Worm (Caenorhabditis elegans) whole organism, early embryonic: ENCODE data around the gene B0302.5.

Source experiments
- B0310.2 ChIP-seq: sonication (generic microtip); optimal IDR thresholded peaks from 2 replicates; lab custom pipeline; 2016; ENCODE audit warnings: mild to moderate bottlenecking, missing genetic modification characterization, missing compliant biosample characterization
- F13C5.2 ChIP-seq: sonication (generic microtip); optimal IDR thresholded peaks from 2 replicates; lab custom pipeline; 2017; ENCODE audit warnings: mild to moderate bottlenecking, missing genetic modification characterization, inconsistent platforms, missing compliant biosample characterization
- aly-1 ChIP-seq: sonication (generic microtip); optimal IDR thresholded peaks from 2 replicates; lab custom pipeline; 2016; ENCODE audit warnings: missing genetic modification characterization, missing compliant biosample characterization
- ama-1 ChIP-seq: fragments of 150-350 bp; optimal IDR thresholded peaks from 2 replicates; lab custom pipeline; 2014
- ceh-13 ChIP-seq: fragments of 200-800 bp; sonication (Bioruptor generic); optimal IDR thresholded peaks from 2 replicates; lab custom pipeline; 2018; ENCODE audit warnings: mild to moderate bottlenecking, missing genetic modification characterization, missing compliant biosample characterization
- ceh-36 ChIP-seq: sonication (generic microtip); optimal IDR thresholded peaks from 2 replicates; lab custom pipeline; 2016; ENCODE audit warnings: missing genetic modification characterization, inconsistent platforms, missing compliant biosample characterization
- ets-7 ChIP-seq: sonication (generic microtip); optimal IDR thresholded peaks from 2 replicates; lab custom pipeline; 2016; ENCODE audit warnings: missing genotype, missing genetic modification characterization, missing compliant biosample characterization
- flt-1 ChIP-seq: fragments of 200-800 bp; sonication (Bioruptor generic); IDR thresholded peaks from 2 replicates; pipeline ENCODE4 v1.3.6; 2022; ENCODE audit warnings: missing genetic modification characterization, missing compliant biosample characterization
- hmbx-1 ChIP-seq: sonication (generic microtip); optimal IDR thresholded peaks from 2 replicates; lab custom pipeline; 2016; ENCODE audit warnings: mild to moderate bottlenecking, missing genetic modification characterization, missing compliant biosample characterization
- hmg-4 ChIP-seq: fragments of 200-800 bp; sonication (Bioruptor generic); optimal IDR thresholded peaks from 2 replicates; lab custom pipeline; 2018; ENCODE audit warnings: mild to moderate bottlenecking, missing genetic modification characterization, missing compliant biosample characterization
- hnd-1 ChIP-seq: sonication (generic microtip); optimal IDR thresholded peaks from 2 replicates; lab custom pipeline; 2016; ENCODE audit warnings: missing genetic modification characterization, missing compliant biosample characterization
- pes-1 ChIP-seq: fragments of 200-800 bp; sonication (Bioruptor generic); IDR thresholded peaks from 2 replicates; pipeline ENCODE4 v1.3.6; 2022; ENCODE audit warnings: missing genetic modification reagents, missing genetic modification characterization, missing compliant biosample characterization
- scrt-1 ChIP-seq: fragments of 200-800 bp; sonication (Bioruptor generic); IDR thresholded peaks from 2 replicates; pipeline ENCODE4 v1.3.6; 2022; ENCODE audit warnings: missing genetic modification characterization, missing compliant biosample characterization
- sea-1 ChIP-seq: fragments of 200-800 bp; sonication (Bioruptor generic); conservative IDR thresholded peaks from 2 replicates; pipeline ENCODE4 v1.3.6; 2022; ENCODE audit warnings: missing genetic modification characterization, missing compliant biosample characterization
- tbx-11 ChIP-seq: fragments of 200-800 bp; sonication (Bioruptor generic); IDR thresholded peaks from 2 replicates; pipeline ENCODE4 v1.3.6; 2022; ENCODE audit warnings: missing genetic modification characterization, missing compliant biosample characterization
- tbx-37 ChIP-seq: fragments of 200-800 bp; sonication (Bioruptor generic); conservative IDR thresholded peaks from 2 replicates; pipeline ENCODE4 v1.3.6; 2022; ENCODE audit warnings: missing genetic modification reagents, missing genetic modification characterization, missing compliant biosample characterization
- tra-4 ChIP-seq: sonication (generic microtip); optimal IDR thresholded peaks from 2 replicates; lab custom pipeline; 2017; ENCODE audit warnings: missing genetic modification characterization, missing compliant biosample characterization

B0302.5 gene

ce11 chrX:17221873-17222525 is 27.1 kb upstream of the B0302.5 start, which contains the start of gene rab-6.2:
Gene rab-6.2 (plus strand): TSS chrX:17222475.
- TF ChIP-seq tbx-37 (GFP tag; lab: Robert Waterston, UW) (no peak), hmg-4 (GFP tag; lab: Kevin White, UChicago) (peak; percentile 58), hmbx-1 (tag; lab: Kevin White, UChicago) (no peak), flt-1 (GFP tag; lab: Robert Waterston, UW) (no peak), ama-1 (no peak), aly-1 (tag; lab: Kevin White, UChicago) (no peak), F13C5.2 (tag; lab: Kevin White, UChicago) (no peak), ceh-13 (no peak)

ce11 chrX:17217050-17217813 is 22.3 kb upstream of the B0302.5 start, which contains the start of gene acdh-7:
Gene acdh-7 (minus strand): TSS chrX:17217105.
- TF ChIP-seq scrt-1 (GFP tag; lab: Robert Waterston, UW) (no peak), ets-7 (tag; lab: Kevin White, UChicago) (no peak), B0310.2 (tag; lab: Kevin White, UChicago) (no peak), F13C5.2 (tag; lab: Kevin White, UChicago) (no peak), ceh-36 (tag; lab: Kevin White, UChicago) (peak; percentile 21), sea-1 (GFP tag; lab: Robert Waterston, UW) (no peak), tbx-11 (no peak)

- TF ChIP-seq hmg-4 (GFP tag; lab: Kevin White, UChicago) (no peak), ceh-13 (no peak), tra-4 (tag; lab: Kevin White, UChicago) (no peak), B0310.2 (tag; lab: Kevin White, UChicago) (no peak), ets-7 (tag; lab: Kevin White, UChicago) (no peak), F13C5.2 (tag; lab: Kevin White, UChicago) (no peak), tbx-11 (no peak), scrt-1 (GFP tag; lab: Robert Waterston, UW) (no peak), sea-1 (GFP tag; lab: Robert Waterston, UW) (no peak), aly-1 (tag; lab: Kevin White, UChicago) (no peak), ceh-36 (tag; lab: Kevin White, UChicago) (no peak), tbx-37 (GFP tag; lab: Robert Waterston, UW) (no peak), pes-1 (GFP tag; lab: Robert Waterston, UW) (no peak), hnd-1 (no peak), flt-1 (GFP tag; lab: Robert Waterston, UW) (no peak), ama-1 (no peak), hmbx-1 (tag; lab: Kevin White, UChicago) (no peak)
These were observed 21.2 kb upstream of the B0302.5 start for ce11 chrX:17216178-17216577.

ce11 chrX:17215753-17216152 is 20.8 kb upstream of the B0302.5 start:
- TF ChIP-seq hmbx-1 (tag; lab: Kevin White, UChicago) = no peak
- no peak for TF ChIP-seq hnd-1
- no peak for TF ChIP-seq B0310.2 (tag; lab: Kevin White, UChicago)
- no peak for TF ChIP-seq tra-4 (tag; lab: Kevin White, UChicago)
- no peak for TF ChIP-seq sea-1 (GFP tag; lab: Robert Waterston, UW)
- no peak for TF ChIP-seq pes-1 (GFP tag; lab: Robert Waterston, UW)
- TF ChIP-seq scrt-1 (GFP tag; lab: Robert Waterston, UW) = no peak
- no peak for TF ChIP-seq flt-1 (GFP tag; lab: Robert Waterston, UW)
- TF ChIP-seq ceh-36 (tag; lab: Kevin White, UChicago) = no peak
- no peak for TF ChIP-seq ets-7 (tag; lab: Kevin White, UChicago)

DNA sequence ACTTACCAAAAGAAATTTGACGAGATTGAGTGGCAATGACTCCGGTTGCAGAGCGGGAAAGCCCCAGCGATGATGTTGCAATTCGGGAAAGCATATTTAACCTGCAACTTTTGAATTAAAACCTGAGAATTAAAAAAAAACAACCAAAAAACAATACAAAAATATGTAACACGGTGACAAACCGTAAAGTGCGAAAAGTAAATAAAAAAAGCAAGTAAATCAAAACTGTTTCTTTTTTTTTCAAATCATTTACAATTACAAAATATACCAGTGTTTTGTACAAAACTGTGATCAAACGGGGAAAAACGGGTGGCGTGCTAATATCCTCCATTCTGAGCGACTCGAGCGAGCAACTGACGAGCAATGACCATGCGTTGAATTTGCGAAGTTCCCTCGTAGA is 19.9 kb upstream of the B0302.5 start, which contains the start of gene acdh-10:
acdh-10 (minus strand) TSS at position 101 of the 400 bp plus-strand sequence.
- no peak for TF ChIP-seq ceh-13
- TF ChIP-seq F13C5.2 (tag; lab: Kevin White, UChicago) = no peak
- no peak for TF ChIP-seq tra-4 (tag; lab: Kevin White, UChicago)
- TF ChIP-seq flt-1 (GFP tag; lab: Robert Waterston, UW) = no peak
- no peak for TF ChIP-seq ama-1
- no peak for TF ChIP-seq hnd-1
- no peak for TF ChIP-seq B0310.2 (tag; lab: Kevin White, UChicago)
- no peak for TF ChIP-seq ets-7 (tag; lab: Kevin White, UChicago)
- TF ChIP-seq sea-1 (GFP tag; lab: Robert Waterston, UW) = no peak
- TF ChIP-seq scrt-1 (GFP tag; lab: Robert Waterston, UW) = no peak
- no peak for TF ChIP-seq hmbx-1 (tag; lab: Kevin White, UChicago)
- TF ChIP-seq aly-1 (tag; lab: Kevin White, UChicago) = no peak
- TF ChIP-seq tbx-37 (GFP tag; lab: Robert Waterston, UW) = no peak
- TF ChIP-seq hmg-4 (GFP tag; lab: Kevin White, UChicago) = no peak
- TF ChIP-seq pes-1 (GFP tag; lab: Robert Waterston, UW) = no peak
- no peak for TF ChIP-seq tbx-11
- no peak for TF ChIP-seq ceh-36 (tag; lab: Kevin White, UChicago)

ce11 chrX:17211513-17211912 is 16.6 kb upstream of the B0302.5 start:
- TF ChIP-seq scrt-1 (GFP tag; lab: Robert Waterston, UW) (no peak), aly-1 (tag; lab: Kevin White, UChicago) (no peak), ceh-13 (no peak), sea-1 (GFP tag; lab: Robert Waterston, UW) (no peak), B0310.2 (tag; lab: Kevin White, UChicago) (no peak), hnd-1 (no peak)

ce11 chrX:17209265-17209664 is 14.3 kb upstream of the B0302.5 start, which contains the start of gene T08G2.2:
Gene T08G2.2 (minus strand): TSS chrX:17209365.
- no peak for TF ChIP-seq B0310.2 (tag; lab: Kevin White, UChicago)
- TF ChIP-seq scrt-1 (GFP tag; lab: Robert Waterston, UW) = no peak
- no peak for TF ChIP-seq sea-1 (GFP tag; lab: Robert Waterston, UW)
- no peak for TF ChIP-seq pes-1 (GFP tag; lab: Robert Waterston, UW)
- TF ChIP-seq ets-7 (tag; lab: Kevin White, UChicago) = no peak
- no peak for TF ChIP-seq tbx-11
- no peak for TF ChIP-seq tra-4 (tag; lab: Kevin White, UChicago)
- TF ChIP-seq tbx-37 (GFP tag; lab: Robert Waterston, UW) = no peak
- TF ChIP-seq hmbx-1 (tag; lab: Kevin White, UChicago) = no peak
- TF ChIP-seq flt-1 (GFP tag; lab: Robert Waterston, UW) = no peak
- TF ChIP-seq F13C5.2 (tag; lab: Kevin White, UChicago) = no peak
- TF ChIP-seq hmg-4 (GFP tag; lab: Kevin White, UChicago) = no peak
- TF ChIP-seq hnd-1 = no peak
